Worm (Caenorhabditis elegans) whole organism, early embryonic: ENCODE results near the gene F25B4.7.

Experiments used
- B0310.2 ChIP-seq: sonication (generic microtip); optimal IDR thresholded peaks from 2 replicates; lab custom pipeline; 2016; ENCODE audit warnings: mild to moderate bottlenecking, missing genetic modification characterization, missing compliant biosample characterization
- F13C5.2 ChIP-seq: sonication (generic microtip); optimal IDR thresholded peaks from 2 replicates; lab custom pipeline; 2017; ENCODE audit warnings: mild to moderate bottlenecking, missing genetic modification characterization, inconsistent platforms, missing compliant biosample characterization
- ama-1 ChIP-seq: fragments of 150-350 bp; optimal IDR thresholded peaks from 2 replicates; lab custom pipeline; 2014

ce11 chrV:5693595-5693994, 6.6 kb upstream of the F25B4.7 start:
- TF ChIP-seq F13C5.2 (no peak), ama-1 (lab: Kevin White, UChicago) (no peak), B0310.2 (tag; lab: Kevin White, UChicago) (no peak)
